Fruit fly (Drosophila melanogaster): ENCODE results near the gene CG10140.

dm6 chr3L:13393538-13393937 is 46.7 kb downstream of the CG10140 start:
- no peak for TF ChIP-seq psq (optimal IDR thresholded peaks at IDR 0.05)
- no peak for TF ChIP-seq pan (optimal IDR thresholded peaks at IDR 0.05)
- no peak for TF ChIP-seq usp (GFP tag; optimal IDR thresholded peaks at IDR 0.05)

Measured in whole organism.